Worm (Caenorhabditis elegans): ENCODE measurements around the gene F40F9.3.
A peak's percentile ranks its signal among the peaks of the same experiment; 100 is the strongest.

DNA sequence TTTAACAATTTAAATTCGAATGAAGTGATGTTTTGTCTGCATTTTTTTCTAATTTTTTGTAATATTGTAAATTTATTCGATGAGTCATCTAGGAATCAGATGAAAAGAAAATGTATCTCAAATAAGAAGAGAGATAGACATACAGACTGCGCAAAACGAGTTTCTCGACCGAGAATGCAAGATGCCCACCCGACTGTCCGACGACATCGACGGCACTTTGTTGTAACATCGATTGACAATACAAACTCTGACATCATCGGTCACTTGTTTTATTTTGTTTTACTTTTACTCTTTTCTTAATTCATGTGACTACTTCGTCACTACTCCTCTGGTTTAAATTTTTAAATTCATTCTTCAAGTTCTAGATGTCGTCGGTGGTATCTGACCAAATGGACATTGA, 25.8 kb downstream of the F40F9.3 start, which contains the start of gene sta-2:
- TF ChIP-seq elt-3 (tag; optimal IDR thresholded peaks at IDR 0.05) = no peak
- no peak for TF ChIP-seq ztf-1 (GFP tag; conservative IDR thresholded peaks at IDR 0.05)
- no peak for TF ChIP-seq aly-2 (tag; optimal IDR thresholded peaks at IDR 0.05)
- peak; percentile 16 for TF ChIP-seq sma-9 (GFP tag; optimal IDR thresholded peaks at IDR 0.05)
- TF ChIP-seq sma-9 (tag; optimal IDR thresholded peaks at IDR 0.05) = no peak
- peak; percentile 22 for TF ChIP-seq crh-2 (tag; optimal IDR thresholded peaks at IDR 0.05)
- peak; percentile 81 for TF ChIP-seq nhr-25 (tag; optimal IDR thresholded peaks at IDR 0.05)
- no peak for TF ChIP-seq F13H6.1 (tag; optimal IDR thresholded peaks at IDR 0.05)
- no peak for TF ChIP-seq skn-1 (tag; optimal IDR thresholded peaks at IDR 0.05)
- TF ChIP-seq mdl-1 (tag; optimal IDR thresholded peaks at IDR 0.05) = no peak
- no peak for TF ChIP-seq ceh-16 (tag; optimal IDR thresholded peaks at IDR 0.05)
- no peak for TF ChIP-seq ztf-11 (tag; optimal IDR thresholded peaks at IDR 0.05)
- no peak for TF ChIP-seq snpc-4 (tag; optimal IDR thresholded peaks at IDR 0.05)
- TF ChIP-seq mab-5 (tag; optimal IDR thresholded peaks at IDR 0.05) = no peak
